Fruit fly (Drosophila melanogaster) whole organism, wandering third instar larva: Measurements from ENCODE around the gene Ptp61F.

ENCODE experiments used
- Mio ChIP-seq: sonication (Bioruptor generic); optimal IDR thresholded peaks from 2 replicates; lab custom pipeline; 2016; ENCODE audit warnings: missing biosample characterization, missing genetic modification characterization
- foxo ChIP-seq, 2 experiments: fragments of 200-800 bp; sonication (Bioruptor generic); optimal IDR thresholded peaks; 2 replicates in 1 of 2; 3 replicates in 1 of 2; lab custom pipeline; 2016 to 2017; ENCODE audit warnings: missing biosample characterization in 2 of 2, missing genetic modification characterization in 2 of 2
- fru ChIP-seq: fragments of 200-800 bp; sonication (Bioruptor generic); optimal IDR thresholded peaks from 3 replicates; lab custom pipeline; 2016; ENCODE audit warnings: missing biosample characterization, mild to moderate bottlenecking, missing genetic modification characterization
- pan ChIP-seq: fragments of >200 bp; optimal IDR thresholded peaks from 2 replicates; lab custom pipeline; 2017
- psq ChIP-seq: fragments of 200-800 bp; sonication (Bioruptor generic); optimal IDR thresholded peaks from 3 replicates; lab custom pipeline; 2017; ENCODE audit warnings: missing biosample characterization, mild to moderate bottlenecking, missing genetic modification characterization, moderate library complexity
- sage ChIP-seq: fragments of 200-800 bp; sonication (Bioruptor generic); optimal IDR thresholded peaks from 2 replicates; lab custom pipeline; 2016; ENCODE audit warnings: missing biosample characterization, mild to moderate bottlenecking, missing genetic modification characterization
- sv ChIP-seq: fragments of 200-800 bp; sonication (Bioruptor generic); optimal IDR thresholded peaks from 3 replicates; lab custom pipeline; 2016; ENCODE audit warnings: missing biosample characterization, missing genetic modification characterization
- usp ChIP-seq: fragments of >200 bp; optimal IDR thresholded peaks from 2 replicates; lab custom pipeline; 2017; ENCODE audit warnings: missing biosample characterization, missing genetic modification characterization

dm6 chr3L:1469241-1469640 is 5.8 kb downstream of the Ptp61F start:
- TF ChIP-seq fru (GFP tag; lab: Kevin White, UChicago), result no peak
- TF ChIP-seq sv (GFP tag; lab: Kevin White, UChicago), result no peak
- TF ChIP-seq foxo (GFP tag; optimal IDR thresholded peaks at IDR 0.05; lab: Kevin White, UChicago), result no peak
- no peak for TF ChIP-seq pan (lab: Kevin White, UChicago)
- TF ChIP-seq psq (GFP tag; lab: Kevin White, UChicago), result no peak
- no peak for TF ChIP-seq sage (GFP tag; lab: Kevin White, UChicago)
- TF ChIP-seq usp (GFP tag; lab: Kevin White, UChicago), result no peak
- no peak for TF ChIP-seq Mio (GFP tag; lab: Kevin White, UChicago)
